Fruit fly (Drosophila melanogaster) whole organism, prepupa: ENCODE measurements around the gene CG43137.

ENCODE experiments used
- Blimp-1 ChIP-seq: fragments of 200-800 bp; sonication (Bioruptor generic); optimal IDR thresholded peaks from 3 replicates; lab custom pipeline; 2017; ENCODE audit warnings: missing biosample characterization, missing genetic modification characterization, mild to moderate bottlenecking, moderate library complexity, missing genetic modification reagents
- CG10631 ChIP-seq: fragments of 200-800 bp; sonication (Bioruptor generic); optimal IDR thresholded peaks from 2 replicates; lab custom pipeline; 2016; ENCODE audit warnings: missing biosample characterization, missing genetic modification characterization
- CG10669 ChIP-seq: fragments of 200-800 bp; sonication (Bioruptor generic); optimal IDR thresholded peaks from 3 replicates; lab custom pipeline; 2018; ENCODE audit warnings: missing biosample characterization, mild to moderate bottlenecking, missing genetic modification characterization, moderate library complexity
- CG11902 ChIP-seq: fragments of 200-800 bp; sonication (Bioruptor generic); optimal IDR thresholded peaks from 3 replicates; lab custom pipeline; 2016; ENCODE audit warnings: missing biosample characterization, missing genetic modification characterization
- CG1621 ChIP-seq: fragments of 200-800 bp; sonication (Bioruptor generic); optimal IDR thresholded peaks from 3 replicates; lab custom pipeline; 2018; ENCODE audit warnings: missing biosample characterization, mild to moderate bottlenecking, missing genetic modification characterization
- CG32006 ChIP-seq: fragments of 200-800 bp; sonication (Bioruptor generic); optimal IDR thresholded peaks from 3 replicates; lab custom pipeline; 2017; ENCODE audit warnings: missing biosample characterization, mild to moderate bottlenecking, missing genetic modification characterization
- CG3919 ChIP-seq: fragments of 200-800 bp; sonication (Bioruptor generic); optimal IDR thresholded peaks from 3 replicates; lab custom pipeline; 2016; ENCODE audit warnings: missing biosample characterization, missing genetic modification characterization
- CG6163 ChIP-seq: fragments of 200-800 bp; sonication (Bioruptor generic); IDR thresholded peaks from 3 replicates; pipeline ENCODE4 v1.3.6; 2022; ENCODE audit warnings: missing biosample characterization, missing genetic modification characterization
- CG6276 ChIP-seq: fragments of 200-800 bp; sonication (Bioruptor generic); optimal IDR thresholded peaks from 2 replicates; lab custom pipeline; 2017; ENCODE audit warnings: missing biosample characterization, mild to moderate bottlenecking, missing genetic modification characterization
- CG6792 ChIP-seq: fragments of 200-800 bp; sonication (Bioruptor generic); optimal IDR thresholded peaks from 3 replicates; lab custom pipeline; 2016; ENCODE audit warnings: missing biosample characterization, missing genetic modification characterization
- CG7368 ChIP-seq: fragments of 200-800 bp; sonication (Bioruptor generic); optimal IDR thresholded peaks from 3 replicates; lab custom pipeline; 2016; ENCODE audit warnings: missing biosample characterization, missing genetic modification characterization
- CG8119 ChIP-seq: fragments of 200-800 bp; sonication (Bioruptor generic); IDR thresholded peaks from 3 replicates; pipeline ENCODE4 v1.3.6; 2022; ENCODE audit warnings: missing biosample characterization, missing genetic modification characterization
- CG8632 ChIP-seq: fragments of 200-800 bp; sonication (Bioruptor generic); optimal IDR thresholded peaks from 3 replicates; lab custom pipeline; 2016; ENCODE audit warnings: missing biosample characterization, missing genetic modification characterization
- CG9139 ChIP-seq: fragments of 200-800 bp; sonication (Bioruptor generic); optimal IDR thresholded peaks from 3 replicates; lab custom pipeline; 2017; ENCODE audit warnings: missing biosample characterization, mild to moderate bottlenecking, missing genetic modification characterization
- Eip75B ChIP-seq: fragments of 200-800 bp; sonication (Bioruptor generic); optimal IDR thresholded peaks from 3 replicates; lab custom pipeline; 2016; ENCODE audit warnings: missing biosample characterization, missing genetic modification characterization
- Eip78C ChIP-seq: fragments of 200-800 bp; sonication (Bioruptor generic); peaks from one replicate; lab custom pipeline; 2016; ENCODE audit warnings: missing biosample characterization, missing genetic modification characterization
- Eip93F ChIP-seq: fragments of 200-800 bp; sonication (Bioruptor generic); optimal IDR thresholded peaks from 2 replicates; lab custom pipeline; 2016; ENCODE audit warnings: missing biosample characterization, mild to moderate bottlenecking, missing genetic modification characterization
- Ets21C ChIP-seq: fragments of 200-800 bp; sonication (Bioruptor generic); optimal IDR thresholded peaks from 3 replicates; lab custom pipeline; 2016; ENCODE audit warnings: missing biosample characterization, missing genetic modification characterization
- Hr38 ChIP-seq: sonication (Bioruptor generic); optimal IDR thresholded peaks from 2 replicates; lab custom pipeline; 2016; ENCODE audit warnings: missing biosample characterization, missing genetic modification characterization
- Hr39 ChIP-seq: fragments of 200-800 bp; sonication (Bioruptor generic); optimal IDR thresholded peaks from 2 replicates; lab custom pipeline; 2016; ENCODE audit warnings: missing biosample characterization, missing genetic modification characterization
- Lpt ChIP-seq: fragments of 200-800 bp; sonication (Bioruptor generic); optimal IDR thresholded peaks from 3 replicates; lab custom pipeline; 2016; ENCODE audit warnings: missing biosample characterization, missing genetic modification characterization
- Met ChIP-seq: fragments of 200-800 bp; sonication (Bioruptor generic); optimal IDR thresholded peaks from 3 replicates; lab custom pipeline; 2016; ENCODE audit warnings: missing biosample characterization, missing genetic modification characterization
- Smox ChIP-seq: fragments of 200-800 bp; sonication (Bioruptor generic); optimal IDR thresholded peaks from 3 replicates; lab custom pipeline; 2016; ENCODE audit warnings: missing biosample characterization, missing genetic modification characterization
- Sox102F ChIP-seq: fragments of 200-800 bp; sonication (Bioruptor generic); optimal IDR thresholded peaks from 2 replicates; lab custom pipeline; 2016; ENCODE audit warnings: missing biosample characterization, mild to moderate bottlenecking, missing genetic modification characterization
- Sox14 ChIP-seq: fragments of 200-800 bp; sonication (Bioruptor generic); optimal IDR thresholded peaks from 3 replicates; lab custom pipeline; 2016; ENCODE audit warnings: missing biosample characterization, missing genetic modification characterization
- Sox15 ChIP-seq: fragments of 200-800 bp; sonication (Bioruptor generic); optimal IDR thresholded peaks from 3 replicates; lab custom pipeline; 2016; ENCODE audit warnings: missing biosample characterization, missing genetic modification characterization
- achi ChIP-seq: fragments of 200-800 bp; sonication (Bioruptor generic); optimal IDR thresholded peaks from 3 replicates; lab custom pipeline; 2016; ENCODE audit warnings: missing biosample characterization, missing genetic modification characterization
- dsx ChIP-seq: fragments of 200-800 bp; optimal IDR thresholded peaks from 3 replicates; lab custom pipeline; 2019; ENCODE audit warnings: missing biosample characterization, mild to moderate bottlenecking, missing genetic modification characterization, moderate library complexity; ENCODE audit not compliant: poor library complexity, severe bottlenecking
- esn ChIP-seq: fragments of 200-800 bp; sonication (Bioruptor generic); optimal IDR thresholded peaks from 2 replicates; lab custom pipeline; 2016; ENCODE audit warnings: missing biosample characterization, mild to moderate bottlenecking, missing genetic modification characterization, moderate library complexity
- fd85E ChIP-seq: fragments of 200-800 bp; sonication (Bioruptor generic); optimal IDR thresholded peaks from 3 replicates; lab custom pipeline; 2016; ENCODE audit warnings: missing biosample characterization, missing genetic modification characterization
- fkh ChIP-seq: fragments of 200-800 bp; sonication (Bioruptor generic); optimal IDR thresholded peaks from 3 replicates; lab custom pipeline; 2017; ENCODE audit warnings: missing biosample characterization, mild to moderate bottlenecking, missing genetic modification characterization, moderate library complexity
- pdm3 ChIP-seq: fragments of 200-800 bp; sonication (Bioruptor generic); optimal IDR thresholded peaks from 3 replicates; lab custom pipeline; 2016; ENCODE audit warnings: missing biosample characterization, missing genetic modification characterization
- salr ChIP-seq, 2 experiments: fragments of 200-800 bp; sonication (Bioruptor generic); optimal IDR thresholded peaks; 3 replicates each; lab custom pipeline; 2016 to 2018; ENCODE audit warnings: missing biosample characterization in 2 of 2, missing genetic modification characterization in 2 of 2, mild to moderate bottlenecking in 1 of 2
- spab ChIP-seq: fragments of 200-800 bp; sonication (Bioruptor generic); optimal IDR thresholded peaks from 2 replicates; lab custom pipeline; 2017; ENCODE audit warnings: missing biosample characterization, mild to moderate bottlenecking, missing genetic modification characterization, missing genetic modification reagents
- ss ChIP-seq, 2 experiments: fragments of 200-800 bp; sonication (Bioruptor generic); optimal IDR thresholded peaks; 2 replicates in 1 of 2; 3 replicates in 1 of 2; lab custom pipeline; 2017 to 2018; ENCODE audit warnings: mild to moderate bottlenecking in 2 of 2, missing biosample characterization in 2 of 2, missing genetic modification characterization in 2 of 2, moderate library complexity in 1 of 2
- svp ChIP-seq: fragments of 200-800 bp; sonication (Bioruptor generic); peaks from one replicate; lab custom pipeline; 2016; ENCODE audit warnings: missing biosample characterization, missing genetic modification characterization
- topi ChIP-seq: fragments of 200-800 bp; sonication (Bioruptor generic); optimal IDR thresholded peaks from 3 replicates; lab custom pipeline; 2016; ENCODE audit warnings: missing biosample characterization, missing genetic modification characterization
- vri ChIP-seq: fragments of 200-800 bp; sonication (Bioruptor generic); optimal IDR thresholded peaks from 3 replicates; lab custom pipeline; 2016; ENCODE audit warnings: missing biosample characterization, mild to moderate bottlenecking, missing genetic modification characterization

The CG43137 gene

DNA sequence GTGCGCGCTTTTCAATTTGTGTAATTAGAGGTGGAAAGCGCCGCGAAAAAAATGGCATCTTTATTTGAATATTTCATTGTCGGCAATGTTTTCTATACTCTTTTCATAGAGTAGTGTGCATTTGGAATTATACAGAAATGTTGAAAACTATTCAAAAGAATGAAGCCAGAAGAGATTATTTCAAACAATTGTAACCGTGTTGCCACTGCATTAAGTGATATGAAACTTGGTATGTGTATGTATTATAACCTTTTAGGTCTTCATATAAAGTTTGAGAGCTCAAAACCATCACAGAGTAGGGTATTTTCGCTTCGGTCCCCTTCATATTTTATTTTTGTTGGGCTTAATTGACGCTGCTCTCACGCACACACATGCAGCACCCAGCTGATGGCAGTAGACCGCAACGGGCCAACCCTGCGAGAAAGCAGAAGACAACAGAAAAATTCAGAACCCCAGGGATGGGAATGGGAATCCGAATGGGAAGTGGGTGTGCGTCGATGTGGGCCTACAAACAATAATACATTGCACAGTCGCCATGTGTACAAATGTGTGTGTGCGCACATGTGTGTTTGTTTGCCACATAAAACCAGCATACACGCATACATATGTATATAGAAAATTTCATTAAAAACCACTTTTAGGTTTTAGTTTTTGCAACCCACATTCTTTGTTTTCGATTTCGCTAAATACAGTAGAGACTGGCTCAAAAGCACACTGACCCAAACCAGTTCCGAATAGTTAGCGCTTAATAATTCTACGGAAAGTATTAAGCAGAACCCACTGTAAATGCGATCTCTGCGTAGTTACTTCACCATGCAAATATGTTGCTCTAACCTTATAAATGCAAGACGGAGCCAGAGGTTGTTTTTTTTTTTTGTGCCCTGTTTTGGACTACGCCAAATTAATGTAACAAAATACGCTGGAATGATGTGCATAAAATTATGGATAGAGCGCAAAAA, 29.9 kb upstream of the CG43137 start (continued):
- TF ChIP-seq CG8632 (GFP tag; lab: Kevin White, UChicago) (no peak), CG9139 (GFP tag; lab: Kevin White, UChicago) (no peak), Met (GFP tag; lab: Kevin White, UChicago) (peak; percentile 16), Sox102F (GFP tag; lab: Kevin White, UChicago) (peak; percentile 4), Eip75B (GFP tag; lab: Kevin White, UChicago) (no peak), spab (GFP tag; lab: Kevin White, UChicago) (peak; percentile 12), Lpt (GFP tag; lab: Kevin White, UChicago) (no peak), salr (GFP tag; optimal IDR thresholded peaks at IDR 0.05; lab: Kevin White, UChicago) (peak in 1 of 2 experiments; percentile 9), ss (GFP tag; optimal IDR thresholded peaks at IDR 0.05; lab: Kevin White, UChicago) (peak in 1 of 2 experiments; percentile 27), Sox15 (GFP tag; lab: Kevin White, UChicago) (no peak), Eip93F (GFP tag; lab: Kevin White, UChicago) (no peak), CG32006 (GFP tag; lab: Kevin White, UChicago) (peak; percentile 41), topi (no peak), pdm3 (GFP tag; lab: Kevin White, UChicago) (peak; percentile 5), Ets21C (no peak), CG3919 (GFP tag; lab: Kevin White, UChicago) (peak; percentile 18), fd85E (GFP tag; lab: Kevin White, UChicago) (no peak), CG10631 (GFP tag; lab: Kevin White, UChicago) (peak; percentile 35), achi (GFP tag; lab: Kevin White, UChicago) (peak; percentile 4), CG11902 (GFP tag; lab: Kevin White, UChicago) (no peak), CG8119 (GFP tag; lab: Robert Waterston, UW) (no peak), Smox (no peak), fkh (GFP tag; lab: Kevin White, UChicago) (peak; percentile 48), Sox14 (GFP tag; lab: Kevin White, UChicago) (peak; percentile 16), CG10669 (peak; percentile 19), vri (no peak)

DNA sequence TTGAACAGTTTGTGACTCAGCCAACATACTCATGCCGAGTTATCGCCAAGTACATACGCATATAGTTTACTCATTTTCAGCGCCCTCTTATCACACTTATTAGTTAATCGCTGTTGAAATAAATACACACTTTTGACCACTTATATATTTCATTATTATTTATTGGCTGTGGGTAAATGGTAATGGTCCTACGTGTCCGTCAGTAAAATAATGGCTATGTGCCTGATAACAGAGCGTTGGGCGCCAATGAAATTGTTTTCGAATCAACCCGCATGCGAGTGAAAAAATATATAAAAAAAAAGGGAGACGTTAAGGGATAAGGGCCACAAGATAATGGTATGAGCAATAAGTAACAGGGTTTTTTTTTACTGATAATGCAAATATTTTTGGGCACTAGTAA, 28.2 kb upstream of the CG43137 start:
- no peak for TF ChIP-seq dsx (GFP tag; lab: Kevin White, UChicago)
- TF ChIP-seq CG9139 (GFP tag; lab: Kevin White, UChicago): no peak
- TF ChIP-seq CG6163: 0 out of 3 replicates have a peak, but pooled peaks have one; percentile 11
- TF ChIP-seq vri: peak; percentile 11
- TF ChIP-seq pdm3 (GFP tag; lab: Kevin White, UChicago): no peak
- no peak for TF ChIP-seq CG6276 (GFP tag; lab: Kevin White, UChicago)
- TF ChIP-seq Blimp-1 (GFP tag; lab: Kevin White, UChicago): no peak
- TF ChIP-seq CG3919 (GFP tag; lab: Kevin White, UChicago): no peak
- TF ChIP-seq Hr39 (GFP tag; lab: Kevin White, UChicago): no peak
- peak; percentile 20 for TF ChIP-seq svp
- TF ChIP-seq topi: no peak
- no peak for TF ChIP-seq CG1621
- no peak for TF ChIP-seq CG7368 (GFP tag; lab: Kevin White, UChicago)

DNA sequence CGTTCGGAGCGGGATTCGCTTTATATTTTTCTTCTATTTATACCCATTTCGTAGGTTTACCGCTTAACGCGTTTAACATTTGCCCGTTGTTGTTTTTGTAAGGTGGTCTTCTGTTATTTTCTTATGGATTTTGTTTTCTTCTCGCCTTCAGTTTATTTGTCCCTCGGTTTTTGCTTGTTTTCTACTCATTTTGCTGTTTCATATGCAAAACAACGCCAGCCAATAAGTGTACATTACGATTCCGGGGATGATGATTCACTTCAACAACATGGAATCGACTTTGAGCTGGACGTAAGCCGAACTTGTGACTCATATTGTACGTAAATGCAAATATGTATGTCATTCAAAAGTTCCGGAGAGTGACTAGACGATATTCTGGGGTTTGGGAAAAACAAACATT, 27.6 kb upstream of the CG43137 start:
- TF ChIP-seq esn (GFP tag; lab: Kevin White, UChicago) (no peak), CG32006 (GFP tag; lab: Kevin White, UChicago) (no peak), ss (GFP tag; optimal IDR thresholded peaks at IDR 0.05; lab: Kevin White, UChicago) (peak in 1 of 2 experiments; percentile 21), CG9139 (GFP tag; lab: Kevin White, UChicago) (peak; percentile 23), Eip93F (GFP tag; lab: Kevin White, UChicago) (no peak), CG10669 (no peak), Eip78C (GFP tag; lab: Kevin White, UChicago) (no peak), CG1621 (peak; percentile 30), CG6792 (GFP tag; lab: Kevin White, UChicago) (no peak), CG3919 (GFP tag; lab: Kevin White, UChicago) (no peak), Hr38 (GFP tag; lab: Kevin White, UChicago) (no peak)
